Worm (Caenorhabditis elegans): ENCODE results near the gene clec-68.

DNA sequence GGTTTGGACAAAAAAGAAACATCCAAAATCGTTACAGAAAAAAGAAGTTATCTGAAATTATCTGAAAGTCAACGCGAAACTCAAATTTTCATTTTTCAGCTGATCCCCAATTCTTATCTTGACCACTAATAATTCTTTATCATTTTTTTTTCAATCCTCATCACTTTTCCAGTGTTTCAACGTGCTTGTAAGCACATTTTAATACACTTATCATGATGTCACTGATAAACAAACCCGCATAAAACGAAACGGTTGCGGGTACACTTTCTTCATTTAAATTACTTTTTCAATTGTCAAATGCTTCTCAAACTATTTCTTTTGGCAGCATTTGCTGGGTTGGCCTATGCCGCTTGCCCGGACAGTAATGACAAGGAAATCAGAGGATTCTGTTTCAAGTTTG is 4.3 kb upstream of the clec-68 start, which contains the start of gene clec-67:
- TF ChIP-seq ztf-28 (GFP tag; IDR thresholded peaks at IDR 0.05), result no peak
- TF ChIP-seq madf-6 (GFP tag; IDR thresholded peaks at IDR 0.05), result no peak

Data from whole organism, young adult.